Worm (Caenorhabditis elegans) whole organism, L4 larva: Measurements from ENCODE around the gene D1053.3.

Source experiments
- T20F7.1 ChIP-seq: fragments of 200-800 bp; sonication (Bioruptor generic); optimal IDR thresholded peaks from 2 replicates; lab custom pipeline; 2018; ENCODE audit warnings: mild to moderate bottlenecking, missing genetic modification characterization, missing compliant biosample characterization
- Y105C5A.15 ChIP-seq: fragments of 200-800 bp; sonication (Bioruptor generic); IDR thresholded peaks from 2 replicates; pipeline ENCODE4 v1.3.6; 2022; ENCODE audit warnings: missing genetic modification characterization, missing compliant biosample characterization
- ZK546.5 ChIP-seq, 2 experiments: sonication (generic microtip); optimal IDR thresholded peaks; 2 replicates each; lab custom pipeline; 2017; ENCODE audit warnings: missing biosample characterization in 2 of 2, missing genetic modification characterization in 2 of 2
- aha-1 ChIP-seq: fragments of 150-350 bp; peaks from one replicate; lab custom pipeline; 2014; ENCODE audit warnings: missing biosample characterization, missing genetic modification characterization
- ama-1 ChIP-seq: fragments of 150-350 bp; optimal IDR thresholded peaks from 2 replicates; lab custom pipeline; 2014; ENCODE audit warnings: inconsistent platforms, mixed read lengths
- dmd-8 ChIP-seq: fragments of 200-800 bp; sonication (Bioruptor generic); IDR thresholded peaks from 2 replicates; pipeline ENCODE4 v1.3.6; 2022; ENCODE audit warnings: missing genetic modification characterization, missing compliant biosample characterization
- dpl-1 ChIP-seq: fragments of 150-350 bp; optimal IDR thresholded peaks from 2 replicates; lab custom pipeline; 2014; ENCODE audit warnings: missing biosample characterization, missing genetic modification reagents, missing genetic modification characterization
- lin-13 ChIP-seq: fragments of 150-350 bp; optimal IDR thresholded peaks from 2 replicates; lab custom pipeline; 2014; ENCODE audit warnings: missing biosample characterization, missing genetic modification reagents, missing genetic modification characterization
- lsy-2 ChIP-seq, 2 experiments: fragments of 150-350 bp in 1 of 2; sonication (generic microtip) in 1 of 2; optimal IDR thresholded peaks; 2 replicates each; lab custom pipeline; 2014 to 2017; ENCODE audit warnings: missing biosample characterization in 2 of 2, missing genetic modification characterization in 2 of 2
- mep-1 ChIP-seq: fragments of 150-350 bp; sonication (generic microtip); optimal IDR thresholded peaks from 3 replicates; lab custom pipeline; 2014; ENCODE audit warnings: missing biosample characterization, missing genetic modification characterization
- snpc-4 ChIP-seq: fragments of 150-350 bp; optimal IDR thresholded peaks from 2 replicates; lab custom pipeline; 2014; ENCODE audit warnings: missing biosample characterization, missing genetic modification characterization
- unc-62 ChIP-seq, 3 experiments: fragments of 150-350 bp in 1 of 3; sonication (generic microtip); optimal IDR thresholded peaks in 2 of 3; peaks in 1 of 3; 1 replicate in 1 of 3; 2 replicates in 2 of 3; lab custom pipeline; 2014 to 2017; ENCODE audit warnings: missing biosample characterization in 3 of 3, missing genetic modification characterization in 3 of 3, missing genetic modification reagents in 3 of 3, missing genotype in 1 of 3
- ztf-11 ChIP-seq: fragments of 150-350 bp; optimal IDR thresholded peaks from 2 replicates; lab custom pipeline; 2014; ENCODE audit warnings: missing biosample characterization, missing genetic modification characterization

DNA sequence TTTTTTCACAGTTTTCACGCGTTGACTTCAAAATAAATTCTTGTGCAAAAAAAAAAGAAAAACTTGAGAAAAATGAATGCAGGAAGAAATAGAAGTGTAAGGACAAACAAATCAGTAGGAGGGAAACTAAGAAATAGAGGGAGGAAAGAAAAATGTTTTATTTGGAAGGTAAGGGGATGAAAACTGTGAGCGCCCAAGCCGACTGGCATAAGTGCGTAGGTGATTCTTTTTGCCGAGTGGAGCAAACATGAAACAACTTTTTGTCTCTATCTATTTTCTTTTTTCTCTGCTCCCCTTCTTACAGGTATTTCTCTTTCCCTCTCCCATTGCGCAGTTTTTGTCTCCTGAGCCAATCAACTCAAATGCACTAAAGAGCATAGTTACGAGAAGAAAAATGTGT is 18.2 kb downstream of the D1053.3 start:
- TF ChIP-seq Y105C5A.15 (GFP tag; lab: Robert Waterston, UW) = no peak
- TF ChIP-seq ZK546.5 (tag; optimal IDR thresholded peaks at IDR 0.05; lab: Kevin White, UChicago) = no peak
- no peak for TF ChIP-seq snpc-4 (tag; lab: Kevin White, UChicago)
- no peak for TF ChIP-seq ztf-11 (tag; lab: Kevin White, UChicago)
- no peak for TF ChIP-seq mep-1 (tag; lab: Kevin White, UChicago)
- no peak for TF ChIP-seq unc-62 (GFP tag; optimal IDR thresholded peaks at IDR 0.05 in 1 of 2; lab: Kevin White, UChicago)
- TF ChIP-seq unc-62 (tag; optimal IDR thresholded peaks at IDR 0.05; lab: Kevin White, UChicago) = no peak
- TF ChIP-seq lsy-2 (tag; optimal IDR thresholded peaks at IDR 0.05; lab: Kevin White, UChicago) = no peak
- TF ChIP-seq dpl-1 (GFP tag; lab: Kevin White, UChicago) = no peak
- no peak for TF ChIP-seq aha-1 (tag; lab: Kevin White, UChicago)
- TF ChIP-seq dmd-8 (GFP tag; lab: Robert Waterston, UW) = no peak
- TF ChIP-seq ama-1 (lab: Kevin White, UChicago) = no peak
- TF ChIP-seq lin-13 (GFP tag; lab: Kevin White, UChicago) = no peak
- no peak for TF ChIP-seq T20F7.1 (GFP tag; lab: Kevin White, UChicago)
